Fruit fly (Drosophila melanogaster) whole organism, embryonic: ENCODE measurements around the gene Hsp83.

Experiments
- CG17385 ChIP-seq: fragments of 200-800 bp; sonication (Bioruptor generic); optimal IDR thresholded peaks from 3 replicates; lab custom pipeline; 2018; ENCODE audit warnings: missing biosample characterization, mild to moderate bottlenecking, missing genetic modification characterization
- CG33557 ChIP-seq: fragments of 200-800 bp; sonication (Bioruptor generic); optimal IDR thresholded peaks from 2 replicates; lab custom pipeline; 2019; ENCODE audit warnings: missing biosample characterization, mild to moderate bottlenecking, missing genetic modification characterization, moderate library complexity
- mirr ChIP-seq: fragments of 200-800 bp; sonication (Bioruptor generic); optimal IDR thresholded peaks from 3 replicates; lab custom pipeline; 2018; ENCODE audit warnings: missing biosample characterization, mild to moderate bottlenecking, missing genetic modification characterization

dm6 chr3L:3143383-3143962 lies 49.3 kb upstream of the Hsp83 start, which contains the start of the genes CG11537 and Alg2:
- no peak for TF ChIP-seq CG17385 (GFP tag; lab: Kevin White, UChicago)
- TF ChIP-seq CG33557 (GFP tag; lab: Kevin White, UChicago) = no peak
- TF ChIP-seq mirr (GFP tag; lab: Kevin White, UChicago) = no peak
